Worm (Caenorhabditis elegans): ENCODE data around the gene clec-29.

DNA sequence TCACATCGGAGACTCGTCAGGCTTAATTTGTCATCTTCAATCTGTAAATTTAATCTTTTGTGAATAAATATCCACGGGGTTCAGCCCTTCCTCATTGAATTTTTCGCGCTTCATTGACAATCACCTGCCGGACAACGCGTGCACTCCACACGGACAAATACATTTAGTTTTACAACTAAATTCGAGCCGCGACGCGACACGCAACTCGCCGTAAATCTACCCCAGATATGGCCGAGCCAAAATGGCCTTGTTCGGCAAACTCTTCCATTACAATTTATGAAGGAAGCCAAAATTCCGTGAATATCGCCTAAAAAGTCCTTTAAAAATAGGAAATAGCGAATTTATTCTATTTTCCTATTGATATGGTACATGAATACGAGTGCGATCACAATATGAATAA lies 5.8 kb upstream of the clec-29 start:
- TF ChIP-seq fkh-10 (GFP tag; optimal IDR thresholded peaks at IDR 0.05) (no peak), unc-39 (tag; optimal IDR thresholded peaks at IDR 0.05) (no peak), nhr-77 (tag; optimal IDR thresholded peaks at IDR 0.05) (no peak), fkh-2 (tag; optimal IDR thresholded peaks at IDR 0.05) (no peak), pqm-1 (tag; optimal IDR thresholded peaks at IDR 0.05) (no peak), nfya-1 (tag; optimal IDR thresholded peaks at IDR 0.05; ENCODE audit: insufficient read depth) (no peak)

Measured in whole organism, L3 larva.